Worm (Caenorhabditis elegans) whole organism, L2 larva: ENCODE measurements around the gene Y73F4A.1.

ENCODE experiments used
- F13H6.1 ChIP-seq: sonication (generic microtip); optimal IDR thresholded peaks from 2 replicates; lab custom pipeline; 2016; ENCODE audit warnings: missing genetic modification characterization, missing compliant biosample characterization
- ama-1 ChIP-seq: fragments of 150-350 bp; optimal IDR thresholded peaks from 2 replicates; lab custom pipeline; 2018; ENCODE audit warnings: inconsistent platforms
- blmp-1 ChIP-seq: sonication (generic microtip); optimal IDR thresholded peaks from 2 replicates; lab custom pipeline; 2017; ENCODE audit warnings: missing genetic modification characterization, mild to moderate bottlenecking, missing compliant biosample characterization, antibody characterized with exemption, moderate library complexity; ENCODE audit not compliant: insufficient read depth
- elt-3 ChIP-seq: sonication (generic microtip); optimal IDR thresholded peaks from 2 replicates; lab custom pipeline; 2017; ENCODE audit warnings: missing biosample characterization, missing genetic modification characterization
- lin-11 ChIP-seq: fragments of 150-350 bp; sonication (generic microtip); optimal IDR thresholded peaks from 2 replicates; lab custom pipeline; 2014; ENCODE audit warnings: missing biosample characterization, missing genetic modification characterization, inconsistent platforms, mixed read lengths
- lin-13 ChIP-seq: fragments of 150-350 bp; optimal IDR thresholded peaks from 2 replicates; lab custom pipeline; 2014; ENCODE audit warnings: missing biosample characterization, missing genetic modification reagents, missing genetic modification characterization
- nhr-23 ChIP-seq: fragments of 150-350 bp; optimal IDR thresholded peaks from 2 replicates; lab custom pipeline; 2014; ENCODE audit warnings: missing biosample characterization, missing genetic modification reagents, missing genetic modification characterization
- zag-1 ChIP-seq: fragments of 150-350 bp; optimal IDR thresholded peaks from 2 replicates; lab custom pipeline; 2014; ENCODE audit warnings: missing biosample characterization, missing genetic modification characterization

DNA sequence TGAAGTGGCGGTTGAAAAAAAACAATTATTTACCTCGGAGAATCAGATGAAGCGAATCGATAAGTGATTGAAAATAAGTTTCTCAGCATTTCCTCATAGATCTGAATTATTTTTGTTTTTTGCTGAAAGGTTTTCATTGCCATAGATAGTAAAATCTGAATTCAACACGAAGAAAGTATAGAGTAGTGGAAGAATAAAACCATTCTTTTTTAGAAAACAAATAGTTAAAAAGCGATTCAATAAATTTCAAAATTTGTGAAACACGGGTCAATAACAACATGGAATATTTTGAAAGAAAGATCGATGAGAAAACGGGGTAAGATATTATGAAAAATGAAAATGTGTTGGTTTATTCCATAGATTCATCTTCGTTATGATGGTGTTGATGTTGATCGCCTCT lies 49.2 kb upstream of the Y73F4A.1 start, which contains the start of gene mrpl-42:
- TF ChIP-seq elt-3 (tag; lab: Kevin White, UChicago) (no peak), ama-1 (lab: Kevin White, UChicago) (no peak), nhr-23 (tag; lab: Kevin White, UChicago) (no peak), blmp-1 (tag; lab: Kevin White, UChicago) (no peak), zag-1 (tag; lab: Kevin White, UChicago) (no peak), lin-13 (GFP tag; lab: Kevin White, UChicago) (no peak), F13H6.1 (tag; lab: Kevin White, UChicago) (no peak), lin-11 (no peak)
